Fruit fly (Drosophila melanogaster) whole organism, prepupa: ENCODE results near the gene CG8851.

ENCODE experiments used
- CG15336 ChIP-seq: fragments of 200-800 bp; sonication (Bioruptor generic); IDR thresholded peaks from 2 replicates; pipeline ENCODE4 v1.3.6; 2022; ENCODE audit warnings: missing biosample characterization, missing genetic modification characterization
- CG6276 ChIP-seq: fragments of 200-800 bp; sonication (Bioruptor generic); optimal IDR thresholded peaks from 2 replicates; lab custom pipeline; 2017; ENCODE audit warnings: missing biosample characterization, mild to moderate bottlenecking, missing genetic modification characterization
- CG6854 ChIP-seq: fragments of 200-800 bp; sonication (Bioruptor generic); optimal IDR thresholded peaks from 2 replicates; lab custom pipeline; 2017; ENCODE audit warnings: missing biosample characterization, mild to moderate bottlenecking, missing genetic modification characterization
- CG8119 ChIP-seq: fragments of 200-800 bp; sonication (Bioruptor generic); IDR thresholded peaks from 3 replicates; pipeline ENCODE4 v1.3.6; 2022; ENCODE audit warnings: missing biosample characterization, missing genetic modification characterization
- CG8319 ChIP-seq: fragments of 200-800 bp; sonication (Bioruptor generic); optimal IDR thresholded peaks from 3 replicates; lab custom pipeline; 2016; ENCODE audit warnings: missing biosample characterization, missing genetic modification characterization
- Gug ChIP-seq: fragments of 200-800 bp; sonication (Bioruptor generic); IDR thresholded peaks from 2 replicates; pipeline ENCODE4 v1.3.6; 2022; ENCODE audit warnings: missing biosample characterization, missing genetic modification characterization
- Hr39 ChIP-seq: fragments of 200-800 bp; sonication (Bioruptor generic); optimal IDR thresholded peaks from 2 replicates; lab custom pipeline; 2016; ENCODE audit warnings: missing biosample characterization, missing genetic modification characterization
- acj6 ChIP-seq: fragments of 200-800 bp; sonication (Bioruptor generic); optimal IDR thresholded peaks from 3 replicates; lab custom pipeline; 2016; ENCODE audit warnings: missing biosample characterization, missing genetic modification characterization
- dsx ChIP-seq: fragments of 200-800 bp; optimal IDR thresholded peaks from 3 replicates; lab custom pipeline; 2019; ENCODE audit warnings: missing biosample characterization, mild to moderate bottlenecking, missing genetic modification characterization, moderate library complexity; ENCODE audit not compliant: poor library complexity, severe bottlenecking
- eg ChIP-seq: fragments of 200-800 bp; sonication (Bioruptor generic); IDR thresholded peaks from 3 replicates; pipeline ENCODE4 v1.3.6; 2022; ENCODE audit warnings: missing biosample characterization, missing genetic modification characterization
- pdm3 ChIP-seq: fragments of 200-800 bp; sonication (Bioruptor generic); optimal IDR thresholded peaks from 3 replicates; lab custom pipeline; 2016; ENCODE audit warnings: missing biosample characterization, missing genetic modification characterization
- salr ChIP-seq, 2 experiments: fragments of 200-800 bp; sonication (Bioruptor generic); optimal IDR thresholded peaks; 3 replicates each; lab custom pipeline; 2016 to 2018; ENCODE audit warnings: missing biosample characterization in 2 of 2, missing genetic modification characterization in 2 of 2, mild to moderate bottlenecking in 1 of 2

DNA sequence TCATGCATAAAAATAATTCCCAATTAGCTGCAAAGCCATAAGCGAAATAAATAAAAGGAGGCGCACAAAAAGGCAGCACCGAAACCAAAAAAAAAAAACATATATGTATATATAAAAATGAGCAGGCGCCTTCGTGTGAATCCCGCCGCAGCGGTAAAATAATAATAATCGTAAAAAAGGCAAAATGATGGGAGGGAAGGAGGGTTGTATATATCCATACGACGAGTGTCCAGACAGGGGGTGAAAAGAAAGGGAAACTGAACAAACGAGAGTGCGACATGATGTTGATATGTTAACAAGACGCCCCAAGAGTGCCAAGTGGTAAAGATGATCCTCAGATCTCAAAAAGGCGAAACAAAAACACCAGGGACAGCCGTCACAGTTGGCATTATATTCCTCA is 45.1 kb downstream of the CG8851 start:
- TF ChIP-seq CG6854 (GFP tag; lab: Kevin White, UChicago): no peak
- no peak for TF ChIP-seq CG8319 (GFP tag; lab: Kevin White, UChicago)
- TF ChIP-seq Gug (GFP tag; lab: Robert Waterston, UW): no peak
- TF ChIP-seq Hr39 (GFP tag; lab: Kevin White, UChicago): no peak
- no peak for TF ChIP-seq dsx (GFP tag; lab: Kevin White, UChicago)
- no peak for TF ChIP-seq eg (GFP tag; lab: Robert Waterston, UW)
- TF ChIP-seq salr (GFP tag; optimal IDR thresholded peaks at IDR 0.05; lab: Kevin White, UChicago): no peak
- no peak for TF ChIP-seq pdm3
- TF ChIP-seq acj6 (GFP tag; lab: Kevin White, UChicago): no peak
- TF ChIP-seq CG15336 (GFP tag; lab: Robert Waterston, UW): no peak
- TF ChIP-seq CG8119: no peak
- TF ChIP-seq CG6276 (GFP tag; lab: Kevin White, UChicago): no peak
